Worm (Caenorhabditis elegans): ENCODE data around the gene F28A10.5.

The F28A10.5 gene

DNA sequence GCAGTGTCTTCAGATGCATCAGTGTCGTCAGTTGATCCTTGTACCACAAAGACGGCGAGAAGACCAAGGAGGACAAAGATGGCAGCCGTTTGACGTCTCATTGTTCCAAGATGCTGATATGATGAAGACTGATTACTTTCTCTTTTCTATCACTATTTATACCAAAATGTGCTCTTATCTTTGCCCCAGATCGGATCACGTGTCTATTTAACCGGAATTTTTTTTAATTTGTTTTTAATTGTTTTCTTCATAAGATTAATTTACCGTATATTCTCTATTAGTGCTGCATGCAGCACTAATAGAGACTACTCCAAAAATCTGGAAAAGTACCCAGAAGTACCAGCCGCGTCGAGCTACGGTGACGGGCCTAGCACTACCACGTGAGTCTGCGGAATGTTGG lies 35.7 kb downstream of the F28A10.5 start, which contains the start of gene msrp-3:
TSS of gene msrp-3 (minus strand) at position 101 of the 400 bp plus-strand sequence.
- TF ChIP-seq F23B12.7 (tag; optimal IDR thresholded peaks at IDR 0.05; ENCODE audit: insufficient read depth) = no peak
- no peak for TF ChIP-seq nhr-27 (tag; optimal IDR thresholded peaks at IDR 0.05)
- no peak for TF ChIP-seq lin-35 (GFP tag; optimal IDR thresholded peaks at IDR 0.05)
- TF ChIP-seq egrh-3 (GFP tag; IDR thresholded peaks at IDR 0.05) = no peak
- TF ChIP-seq tbp1 (GFP tag; optimal IDR thresholded peaks at IDR 0.05) = no peak
- TF ChIP-seq B0336.3 (GFP tag; IDR thresholded peaks at IDR 0.05) = no peak

DNA sequence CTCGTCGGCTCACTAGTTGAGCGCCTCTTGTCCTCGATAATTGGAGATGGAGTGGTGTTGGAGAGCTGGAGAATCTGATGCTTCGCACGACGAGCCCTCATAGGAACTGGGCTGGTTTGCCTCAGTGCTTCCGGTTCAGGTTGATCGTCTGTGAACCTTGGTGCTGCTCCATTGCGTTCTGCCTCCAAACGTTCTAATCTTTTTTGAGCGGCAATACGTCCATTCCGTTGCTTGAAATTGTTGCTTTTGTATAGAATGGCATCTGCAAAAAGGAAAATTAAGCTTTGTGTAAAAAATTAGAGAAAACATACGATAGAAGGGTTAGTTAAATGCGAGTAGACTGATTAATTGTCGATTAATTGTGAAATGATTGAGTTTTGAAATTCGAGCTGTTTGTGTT lies 37.5 kb downstream of the F28A10.5 start, which contains the start of gene F46F5.5:
TSS of gene F46F5.5 (minus strand) at position 101 of the 400 bp plus-strand sequence.
- TF ChIP-seq K11D2.4 (GFP tag; IDR thresholded peaks at IDR 0.05) (no peak), zfh-2 (GFP tag; conservative IDR thresholded peaks at IDR 0.05) (peak; percentile 66; the same call in 1 of the 2 replicates), lin-40 (tag; optimal IDR thresholded peaks at IDR 0.05) (no peak), bed-1 (GFP tag; IDR thresholded peaks at IDR 0.05) (no peak), die-1 (tag; optimal IDR thresholded peaks at IDR 0.05) (no peak), F52B5.7 (tag; optimal IDR thresholded peaks at IDR 0.05) (no peak)

DNA sequence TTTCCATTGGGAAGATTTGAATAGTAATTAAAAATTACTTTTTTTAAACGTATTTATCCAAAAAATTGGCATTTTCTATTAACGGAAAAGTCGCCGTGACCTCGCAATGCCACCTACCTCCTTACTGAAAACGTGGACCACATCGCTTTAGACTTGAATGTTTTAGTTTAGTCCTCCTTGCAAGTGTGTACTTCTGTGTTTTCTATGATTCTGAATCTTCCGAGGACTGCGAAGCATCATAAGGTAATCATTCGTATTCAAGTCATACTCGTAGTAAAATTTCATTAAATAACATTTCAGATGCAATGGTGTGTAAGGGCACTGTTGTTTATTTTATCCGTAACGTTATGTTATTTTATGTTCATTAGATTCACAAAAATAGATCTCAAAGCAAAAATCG lies 42.0 kb downstream of the F28A10.5 start, which contains the start of gene F46F5.11:
TSS of gene F46F5.11 (plus strand) at position 301 of the 400 bp plus-strand sequence.
- TF ChIP-seq zfh-2 (GFP tag; conservative IDR thresholded peaks at IDR 0.05) = no peak
- no peak for TF ChIP-seq ets-4 (GFP tag; optimal IDR thresholded peaks at IDR 0.05)
- no peak for TF ChIP-seq lsl-1 (GFP tag; optimal IDR thresholded peaks at IDR 0.05)
- TF ChIP-seq nhr-179 (tag; optimal IDR thresholded peaks at IDR 0.05) = no peak
- no peak for TF ChIP-seq F33H1.4 (GFP tag; IDR thresholded peaks at IDR 0.05)
- no peak for TF ChIP-seq ccch-3 (GFP tag; optimal IDR thresholded peaks at IDR 0.05)
- TF ChIP-seq mcd-1 (GFP tag; IDR thresholded peaks at IDR 0.05) = no peak
- TF ChIP-seq Y95B8A.8 (GFP tag; IDR thresholded peaks at IDR 0.05) = no peak

- no peak for TF ChIP-seq ccch-3 (GFP tag; optimal IDR thresholded peaks at IDR 0.05)
- no peak for TF ChIP-seq hlh-12 (tag; optimal IDR thresholded peaks at IDR 0.05)
- no peak for TF ChIP-seq nfya-1 (tag; optimal IDR thresholded peaks at IDR 0.05; ENCODE audit: borderline replicate concordance, insufficient read depth)
- TF ChIP-seq aptf-3 (GFP tag; IDR thresholded peaks at IDR 0.05) = no peak
- TF ChIP-seq let-526 (GFP tag; IDR thresholded peaks at IDR 0.05) = no peak
- no peak for TF ChIP-seq tbx-9 (tag; optimal IDR thresholded peaks at IDR 0.05; ENCODE audit: borderline replicate concordance)
- no peak for TF ChIP-seq F57C9.4 (tag; optimal IDR thresholded peaks at IDR 0.05)
- TF ChIP-seq ceh-40 (GFP tag; IDR thresholded peaks at IDR 0.05) = no peak
- TF ChIP-seq snpc-1.1 (tag; optimal IDR thresholded peaks at IDR 0.05; ENCODE audit: insufficient read depth) = no peak
- no peak for TF ChIP-seq B0261.1 (tag; optimal IDR thresholded peaks at IDR 0.05)
- no peak for TF ChIP-seq mxl-1 (tag; optimal IDR thresholded peaks at IDR 0.05)
- no peak for TF ChIP-seq lsy-27 (tag; optimal IDR thresholded peaks at IDR 0.05; ENCODE audit: borderline replicate concordance, insufficient read depth)
- no peak for TF ChIP-seq unc-62 (GFP tag; optimal IDR thresholded peaks at IDR 0.05)
- TF ChIP-seq ceh-79 (tag; optimal IDR thresholded peaks at IDR 0.05) = no peak
- TF ChIP-seq F37B4.10 (GFP tag; IDR thresholded peaks at IDR 0.05) = no peak
Measured at ce11 chrII:803009-803408, 47.5 kb downstream of the F28A10.5 start, which contains the start of gene F46F5.13. TSS of gene F46F5.13 (plus strand) at chrII:803309.
